Worm (Caenorhabditis elegans) whole organism, mixed stage, embryonic: ENCODE measurements around the gene ZK757.2.
A peak's percentile ranks its signal among the peaks of the same experiment; 100 is the strongest.

Source experiments
- M03D4.4 ChIP-seq: sonication (generic microtip); optimal IDR thresholded peaks from 2 replicates; lab custom pipeline; 2017; ENCODE audit warnings: mild to moderate bottlenecking, missing genetic modification characterization, missing compliant biosample characterization
- bed-3 ChIP-seq: fragments of 200-800 bp; sonication (Bioruptor generic); optimal IDR thresholded peaks from 3 replicates; lab custom pipeline; 2018; ENCODE audit warnings: mild to moderate bottlenecking, missing genetic modification characterization, moderate library complexity, missing compliant biosample characterization
- ceh-43 ChIP-seq: fragments of 200-800 bp; sonication (Bioruptor generic); optimal IDR thresholded peaks from 2 replicates; lab custom pipeline; 2018; ENCODE audit warnings: mild to moderate bottlenecking, missing genetic modification characterization, moderate library complexity, missing compliant biosample characterization
- ceh-83 ChIP-seq: fragments of 200-800 bp; sonication (Bioruptor generic); optimal IDR thresholded peaks from 2 replicates; lab custom pipeline; 2018; ENCODE audit warnings: mild to moderate bottlenecking, missing genetic modification characterization, missing compliant biosample characterization
- ces-1 ChIP-seq: fragments of 150-350 bp; optimal IDR thresholded peaks from 2 replicates; lab custom pipeline; 2014; ENCODE audit warnings: missing biosample characterization, missing genetic modification reagents, missing genetic modification characterization
- cnd-1 ChIP-seq: fragments of 200-800 bp; sonication (Bioruptor generic); optimal IDR thresholded peaks from 2 replicates; lab custom pipeline; 2018; ENCODE audit warnings: mild to moderate bottlenecking, missing genetic modification characterization, missing compliant biosample characterization
- drap-1 ChIP-seq: fragments of 200-800 bp; sonication (Bioruptor generic); optimal IDR thresholded peaks from 3 replicates; lab custom pipeline; 2018; ENCODE audit warnings: mild to moderate bottlenecking, missing genetic modification characterization, missing compliant biosample characterization
- elt-1 ChIP-seq: sonication (generic microtip); optimal IDR thresholded peaks from 2 replicates; lab custom pipeline; 2017; ENCODE audit warnings: missing genetic modification characterization, mild to moderate bottlenecking, missing compliant biosample characterization, antibody characterized with exemption, moderate library complexity, borderline replicate concordance; ENCODE audit not compliant: insufficient read depth
- elt-3 ChIP-seq: fragments of 150-350 bp; optimal IDR thresholded peaks from 2 replicates; lab custom pipeline; 2014; ENCODE audit warnings: missing biosample characterization, missing genetic modification characterization
- flh-1 ChIP-seq: fragments of 200-800 bp; sonication (Bioruptor generic); optimal IDR thresholded peaks from 2 replicates; lab custom pipeline; 2018; ENCODE audit warnings: mild to moderate bottlenecking, missing genetic modification characterization, moderate library complexity, missing compliant biosample characterization
- ham-2 ChIP-seq: fragments of 200-800 bp; sonication (Bioruptor generic); optimal IDR thresholded peaks from 2 replicates; lab custom pipeline; 2018; ENCODE audit warnings: mild to moderate bottlenecking, missing genetic modification characterization, missing compliant biosample characterization
- hlh-1 ChIP-seq: fragments of 150-350 bp; optimal IDR thresholded peaks from 2 replicates; lab custom pipeline; 2014; ENCODE audit warnings: missing biosample characterization, missing genetic modification reagents, missing genetic modification characterization
- lin-13 ChIP-seq: fragments of 150-350 bp; optimal IDR thresholded peaks from 2 replicates; lab custom pipeline; 2014; ENCODE audit warnings: missing biosample characterization, missing genetic modification characterization
- lin-32 ChIP-seq: fragments of 200-800 bp; sonication (Bioruptor generic); optimal IDR thresholded peaks from 2 replicates; lab custom pipeline; 2018; ENCODE audit warnings: mild to moderate bottlenecking, missing genetic modification characterization, missing compliant biosample characterization
- lsy-2 ChIP-seq: fragments of 150-350 bp; optimal IDR thresholded peaks from 2 replicates; lab custom pipeline; 2014; ENCODE audit warnings: missing biosample characterization, missing genetic modification characterization
- mep-1 ChIP-seq: fragments of 150-350 bp; optimal IDR thresholded peaks from 2 replicates; lab custom pipeline; 2017; ENCODE audit warnings: missing biosample characterization, missing genetic modification reagents, missing genetic modification characterization, inconsistent platforms
- mls-2 ChIP-seq: sonication (generic microtip); optimal IDR thresholded peaks from 2 replicates; lab custom pipeline; 2016; ENCODE audit warnings: mild to moderate bottlenecking, missing genetic modification characterization, moderate library complexity, missing compliant biosample characterization
- nhr-12 ChIP-seq: fragments of 150-350 bp; optimal IDR thresholded peaks from 2 replicates; lab custom pipeline; 2014; ENCODE audit warnings: missing biosample characterization, missing genetic modification characterization
- nhr-28 ChIP-seq: fragments of 150-350 bp; optimal IDR thresholded peaks from 2 replicates; lab custom pipeline; 2014; ENCODE audit warnings: missing biosample characterization, missing genetic modification characterization
- nhr-76 ChIP-seq: sonication (generic microtip); optimal IDR thresholded peaks from 2 replicates; lab custom pipeline; 2017; ENCODE audit warnings: missing biosample characterization, missing genetic modification characterization
- pha-4 ChIP-seq: fragments of 150-350 bp; optimal IDR thresholded peaks from 2 replicates; lab custom pipeline; 2018; ENCODE audit warnings: missing biosample characterization, missing genetic modification reagents, missing genetic modification characterization
- sem-2 ChIP-seq: fragments of 200-800 bp; sonication (Bioruptor generic); optimal IDR thresholded peaks from 2 replicates; lab custom pipeline; 2018; ENCODE audit warnings: mild to moderate bottlenecking, missing genetic modification characterization, missing compliant biosample characterization
- snpc-4 ChIP-seq: fragments of 150-350 bp; optimal IDR thresholded peaks from 2 replicates; lab custom pipeline; 2014; ENCODE audit warnings: missing biosample characterization, missing genetic modification characterization
- sptf-1 ChIP-seq: sonication (generic microtip); optimal IDR thresholded peaks from 2 replicates; lab custom pipeline; 2017; ENCODE audit warnings: mild to moderate bottlenecking, missing genetic modification characterization, moderate library complexity, missing compliant biosample characterization
- tbx-8 ChIP-seq: fragments of 200-800 bp; sonication (Bioruptor generic); optimal IDR thresholded peaks from 2 replicates; lab custom pipeline; 2018; ENCODE audit warnings: mild to moderate bottlenecking, missing genetic modification characterization, moderate library complexity, missing compliant biosample characterization
- unc-120 ChIP-seq: sonication (generic microtip); optimal IDR thresholded peaks from 2 replicates; lab custom pipeline; 2017; ENCODE audit warnings: missing genetic modification characterization, missing compliant biosample characterization; ENCODE audit not compliant: poor library complexity, severe bottlenecking
- unc-39 ChIP-seq: fragments of 150-350 bp; optimal IDR thresholded peaks from 2 replicates; lab custom pipeline; 2014; ENCODE audit warnings: missing biosample characterization, missing genetic modification characterization
- unc-62 ChIP-seq: fragments of 150-350 bp; optimal IDR thresholded peaks from 2 replicates; lab custom pipeline; 2014; ENCODE audit warnings: missing biosample characterization, missing genetic modification reagents, missing genetic modification characterization
- zip-8 ChIP-seq: fragments of 150-350 bp; optimal IDR thresholded peaks from 2 replicates; lab custom pipeline; 2014; ENCODE audit warnings: missing biosample characterization, missing genetic modification characterization

Gene ZK757.2

DNA sequence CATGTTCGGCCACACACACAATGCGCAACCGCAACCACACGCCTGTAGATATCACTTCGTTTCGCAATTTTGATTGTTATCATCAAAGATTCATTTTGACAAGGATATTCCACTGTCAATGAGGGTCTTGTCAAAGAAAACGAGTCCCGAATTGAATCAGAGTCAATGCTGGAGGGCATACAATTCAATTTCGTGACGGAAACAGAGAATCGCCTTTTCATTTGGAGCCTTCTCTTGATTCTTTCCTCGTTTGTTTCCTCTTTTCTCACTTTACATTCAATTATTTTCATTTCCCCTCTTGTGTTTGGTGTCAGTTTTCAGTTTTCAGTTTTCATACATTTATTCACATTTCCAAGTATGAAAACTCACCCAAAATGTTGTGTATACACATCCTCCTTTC is 11.4 kb downstream of the ZK757.2 start:
- TF ChIP-seq lin-13 (no peak), ces-1 (peak; percentile 94)

DNA sequence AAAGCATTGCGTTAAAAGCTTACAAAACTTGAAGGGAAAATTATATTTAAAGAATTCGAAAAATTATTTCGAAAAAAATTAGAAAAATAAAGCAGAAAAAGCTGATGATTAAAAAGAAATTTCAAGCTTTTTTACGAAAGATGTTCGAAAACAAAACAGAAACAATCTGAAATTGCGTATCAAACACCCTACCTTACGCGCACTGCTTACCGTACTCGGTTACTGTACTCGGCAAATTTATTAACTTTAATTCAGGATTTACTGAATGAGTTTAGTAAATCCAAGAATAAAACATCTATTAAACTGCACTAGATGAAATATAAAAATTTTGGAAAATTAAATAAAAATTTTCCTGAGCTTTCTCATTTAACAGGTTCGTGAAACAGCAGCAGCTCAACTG is 16.3 kb downstream of the ZK757.2 start:
- TF ChIP-seq snpc-4 (tag; lab: Kevin White, UChicago), result no peak
- no peak for TF ChIP-seq mep-1 (tag; lab: Kevin White, UChicago)
- TF ChIP-seq nhr-12 (tag; lab: Kevin White, UChicago), result no peak
- TF ChIP-seq lsy-2 (tag; lab: Kevin White, UChicago), result peak; percentile 69

DNA sequence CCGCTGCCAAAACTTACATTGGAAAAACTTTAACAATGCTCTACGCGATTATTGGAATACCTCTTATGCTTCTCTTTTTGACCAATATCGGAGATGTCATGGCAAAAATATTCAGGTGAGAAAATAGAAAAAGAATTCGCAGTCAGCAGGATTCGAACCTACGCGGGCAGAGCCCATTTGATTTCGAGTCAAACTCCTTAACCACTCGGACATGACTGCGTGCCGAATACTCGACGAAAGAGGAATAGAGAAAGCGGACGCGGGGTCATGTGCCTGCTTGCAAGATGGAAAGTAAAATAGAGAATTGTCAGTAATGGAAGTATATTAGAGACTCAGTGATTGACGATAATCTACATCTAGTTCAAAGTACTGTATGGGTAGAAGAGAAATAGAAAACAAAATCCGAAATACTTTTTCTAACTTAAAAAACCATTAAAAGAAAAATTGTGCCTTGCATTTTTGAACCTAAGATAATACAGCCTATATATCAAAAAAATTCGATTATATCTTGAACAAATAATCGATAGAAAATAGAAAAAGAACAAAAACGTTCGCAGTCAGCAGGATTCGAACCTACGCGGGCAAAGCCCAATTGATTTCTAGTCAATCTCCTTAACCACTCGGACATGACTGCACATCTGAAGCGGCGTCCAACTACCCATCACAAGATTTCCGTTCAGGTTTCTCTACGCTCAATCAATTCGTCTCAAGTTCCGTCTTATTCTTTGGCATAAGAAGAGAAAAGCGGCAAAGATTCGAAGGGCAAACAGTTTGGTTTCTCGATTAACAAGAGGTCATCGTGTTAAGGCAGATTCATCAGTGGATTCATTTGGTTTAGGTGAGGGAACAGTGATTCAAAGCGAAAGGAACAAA is 17.0 kb downstream of the ZK757.2 start:
- TF ChIP-seq sem-2, result peak; percentile 71
- TF ChIP-seq ham-2 (GFP tag; lab: Kevin White, UChicago), result peak; percentile 56
- peak; percentile 83 for TF ChIP-seq M03D4.4 (tag; lab: Kevin White, UChicago)
- peak; percentile 26 for TF ChIP-seq hlh-1 (tag; lab: Kevin White, UChicago)
- no peak for TF ChIP-seq nhr-76 (tag; lab: Kevin White, UChicago)
- peak; percentile 82 for TF ChIP-seq unc-120 (tag; lab: Kevin White, UChicago)
- TF ChIP-seq ceh-83 (GFP tag; lab: Kevin White, UChicago), result peak; percentile 84
- TF ChIP-seq drap-1 (GFP tag; lab: Kevin White, UChicago), result peak; percentile 93
- no peak for TF ChIP-seq snpc-4 (tag; lab: Kevin White, UChicago)
- peak; percentile 32 for TF ChIP-seq unc-62 (GFP tag; lab: Kevin White, UChicago)
- TF ChIP-seq sptf-1, result peak; percentile 90
- peak; percentile 36 for TF ChIP-seq pha-4
- TF ChIP-seq nhr-28 (tag; lab: Kevin White, UChicago), result peak; percentile 28
- no peak for TF ChIP-seq zip-8 (tag; lab: Kevin White, UChicago)
- TF ChIP-seq unc-39 (tag; lab: Kevin White, UChicago), result no peak
- TF ChIP-seq flh-1 (GFP tag; lab: Kevin White, UChicago), result peak; percentile 65
- no peak for TF ChIP-seq elt-1 (tag; lab: Kevin White, UChicago)
- peak; percentile 80 for TF ChIP-seq bed-3 (GFP tag; lab: Kevin White, UChicago)
- TF ChIP-seq elt-3 (tag; lab: Kevin White, UChicago), result no peak
- TF ChIP-seq mep-1 (tag; lab: Kevin White, UChicago), result peak; percentile 53
- TF ChIP-seq tbx-8, result peak; percentile 63
- peak; percentile 85 for TF ChIP-seq ceh-43
- peak; percentile 45 for TF ChIP-seq ces-1
- peak; percentile 23 for TF ChIP-seq lin-13
- TF ChIP-seq mls-2 (tag; lab: Kevin White, UChicago), result peak; percentile 94
- TF ChIP-seq lin-32 (GFP tag; lab: Kevin White, UChicago), result peak; percentile 89
- TF ChIP-seq cnd-1 (tag; lab: Kevin White, UChicago), result peak; percentile 89

DNA sequence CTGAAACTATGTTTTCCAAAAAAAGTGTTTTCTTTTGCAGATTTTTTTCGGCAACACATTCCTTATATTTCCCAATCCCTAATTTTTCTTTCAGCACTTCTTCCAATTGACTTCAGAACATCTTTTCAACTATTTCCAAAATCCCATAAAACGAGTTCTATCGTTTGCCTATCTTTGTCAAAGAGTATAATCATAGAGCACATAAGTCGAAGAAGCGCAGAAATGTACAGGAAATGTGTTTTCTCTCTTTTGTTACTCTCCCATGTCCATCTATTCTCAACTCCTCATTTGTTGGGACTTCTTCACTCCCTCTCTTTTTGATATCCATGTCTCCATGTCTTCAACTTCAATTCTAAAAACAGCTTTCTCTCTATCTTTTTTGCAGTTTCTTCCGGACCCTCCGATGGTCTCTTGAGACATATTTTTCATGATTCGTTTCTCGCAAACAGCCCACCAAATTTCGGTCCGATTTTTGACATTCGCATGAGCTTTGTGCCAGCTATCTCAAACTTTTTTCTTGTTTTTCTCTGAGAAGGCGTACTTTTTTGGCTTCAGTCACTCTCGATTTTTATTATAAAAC is 18.4 kb downstream of the ZK757.2 start, which contains the start of gene twk-48:
TSS of gene twk-48 (plus strand) at position 530 of the 580 bp plus-strand sequence.
- TF ChIP-seq ces-1 (peak; percentile 62), nhr-28 (tag; lab: Kevin White, UChicago) (no peak), unc-39 (tag; lab: Kevin White, UChicago) (no peak), bed-3 (GFP tag; lab: Kevin White, UChicago) (no peak), nhr-76 (tag; lab: Kevin White, UChicago) (no peak), nhr-12 (tag; lab: Kevin White, UChicago) (no peak)
